In genomic region chr2L:3888754-3889603, dm6 we compare ENCODE assay signal across 1 fruit fly cellular context.
TF ChIP-seq lines count a peak whose summit lies in the region.

No protein-coding gene starts in this region.

TF ChIP-seq in whole organism, embryonic, 481 proteins besides CTCF, POLR2A, EP300 and RAD21 (continued from another document and continues in another):
- TF ChIP-seq CG10147 (GFP tag; optimal IDR thresholded peaks at IDR 0.05; lab: Kevin White, UChicago) (peak; percentile 29), toy (GFP tag; IDR thresholded peaks at IDR 0.05; lab: Robert Waterston, UW) (no peak), NfI (GFP tag; optimal IDR thresholded peaks at IDR 0.05; lab: Kevin White, UChicago) (peak; percentile 48), lola (GFP tag; optimal IDR thresholded peaks at IDR 0.05; lab: Kevin White, UChicago) (peak in 1 of 3 experiments; percentile 61), CG9727 (GFP tag; optimal IDR thresholded peaks at IDR 0.05; lab: Kevin White, UChicago) (peak; percentile 34), pfk (GFP tag; optimal IDR thresholded peaks at IDR 0.05; lab: Kevin White, UChicago) (no peak), dmrt11E (tag; optimal IDR thresholded peaks at IDR 0.05; lab: Kevin White, UChicago) (peak; percentile 71), gfzf (GFP tag; optimal IDR thresholded peaks at IDR 0.05; lab: Kevin White, UChicago) (no peak), Spps (tag; optimal IDR thresholded peaks at IDR 0.05; lab: Kevin White, UChicago) (no peak), her (GFP tag; optimal IDR thresholded peaks at IDR 0.05; lab: Kevin White, UChicago) (no peak), ci (GFP tag; IDR thresholded peaks at IDR 0.05; lab: Robert Waterston, UW) (0 out of 3 replicates have a peak, but pooled peaks have one; percentile 12), Lpt (GFP tag; optimal IDR thresholded peaks at IDR 0.05; lab: Kevin White, UChicago) (no peak), Ssrp (tag; optimal IDR thresholded peaks at IDR 0.05; lab: Kevin White, UChicago) (peak; percentile 79), chm (GFP tag; IDR thresholded peaks at IDR 0.05; lab: Robert Waterston, UW) (no peak), az2 (GFP tag; optimal IDR thresholded peaks at IDR 0.05; lab: Kevin White, UChicago) (peak; percentile 51), CG6272 (GFP tag; IDR thresholded peaks at IDR 0.05; lab: Robert Waterston, UW) (no peak), stc (GFP tag; IDR thresholded peaks at IDR 0.05; lab: Robert Waterston, UW) (0 out of 2 replicates have a peak, but pooled peaks have one; percentile 30), eve (GFP tag; optimal IDR thresholded peaks at IDR 0.05; lab: Kevin White, UChicago) (peak in 1 of 2 experiments; percentile 58), CG9817 (tag; optimal IDR thresholded peaks at IDR 0.05; lab: Kevin White, UChicago) (peak; percentile 33), CG30020 (tag; optimal IDR thresholded peaks at IDR 0.05; lab: Kevin White, UChicago) (no peak), btn (GFP tag; optimal IDR thresholded peaks at IDR 0.05; lab: Kevin White, UChicago) (no peak), Hmx (GFP tag; optimal IDR thresholded peaks at IDR 0.05; lab: Kevin White, UChicago) (no peak), Optix (GFP tag; IDR thresholded peaks at IDR 0.05; lab: Robert Waterston, UW) (no peak), Meics (GFP tag; optimal IDR thresholded peaks at IDR 0.05; lab: Kevin White, UChicago) (peak; percentile 50), Antp (GFP tag; optimal IDR thresholded peaks at IDR 0.05; lab: Kevin White, UChicago) (no peak), Tbp (GFP tag; optimal IDR thresholded peaks at IDR 0.05; lab: Kevin White, UChicago) (no peak), slbo (GFP tag; IDR thresholded peaks at IDR 0.05; lab: Robert Waterston, UW) (peak; percentile 30; the same call in 1 of the 2 replicates), CG32532 (GFP tag; IDR thresholded peaks at IDR 0.05; lab: Robert Waterston, UW) (peak; percentile 41; the same call in 1 of the 2 replicates), CG11560 (tag; IDR thresholded peaks at IDR 0.05; lab: Robert Waterston, UW) (peak; percentile 55; the same call in 2 of the 3 replicates), CG9215 (GFP tag; IDR thresholded peaks at IDR 0.05; lab: Robert Waterston, UW) (no peak; the same call in 1 of the 2 replicates), unpg (GFP tag; optimal IDR thresholded peaks at IDR 0.05; lab: Kevin White, UChicago) (peak; percentile 48), CG4328 (GFP tag; optimal IDR thresholded peaks at IDR 0.05; lab: Kevin White, UChicago) (peak; percentile 33), HLH54F (GFP tag; optimal IDR thresholded peaks at IDR 0.05; lab: Kevin White, UChicago) (no peak), Trl (optimal IDR thresholded peaks at IDR 0.05; lab: Kevin White, UChicago) (peak; percentile 61 to 64), Trl (GFP tag; optimal IDR thresholded peaks at IDR 0.05; lab: Kevin White, UChicago) (no peak), Fer2 (tag; optimal IDR thresholded peaks at IDR 0.05; lab: Kevin White, UChicago) (no peak), dmrt99B (tag; optimal IDR thresholded peaks at IDR 0.05; lab: Kevin White, UChicago) (peak; percentile 71), Neu2 (GFP tag; optimal IDR thresholded peaks at IDR 0.05; lab: Kevin White, UChicago; ENCODE audit: borderline replicate concordance) (no peak), ERR (GFP tag; optimal IDR thresholded peaks at IDR 0.05; lab: Kevin White, UChicago) (no peak), CG2875 (GFP tag; optimal IDR thresholded peaks at IDR 0.05; lab: Kevin White, UChicago) (peak; percentile 36), bowl (GFP tag; IDR thresholded peaks at IDR 0.05; lab: Robert Waterston, UW) (no peak), Sry-δ (GFP tag; optimal IDR thresholded peaks at IDR 0.05; lab: Kevin White, UChicago) (no peak), sc (optimal IDR thresholded peaks at IDR 0.05; lab: Kevin White, UChicago) (no peak), sc (GFP tag; optimal IDR thresholded peaks at IDR 0.05; lab: Kevin White, UChicago) (peak; percentile 57), lilli (GFP tag; optimal IDR thresholded peaks at IDR 0.05; lab: Kevin White, UChicago) (peak; percentile 4), kni (GFP tag; optimal IDR thresholded peaks at IDR 0.05; lab: Kevin White, UChicago) (peak; percentile 89), Hr3 (GFP tag; optimal IDR thresholded peaks at IDR 0.05; lab: Kevin White, UChicago) (peak; percentile 66), CG11504 (tag; optimal IDR thresholded peaks at IDR 0.05; lab: Kevin White, UChicago) (peak; percentile 77), CG12299 (tag; optimal IDR thresholded peaks at IDR 0.05; lab: Kevin White, UChicago) (no peak), CG11093 (GFP tag; IDR thresholded peaks at IDR 0.05; lab: Robert Waterston, UW) (no peak), CG17186 (GFP tag; optimal IDR thresholded peaks at IDR 0.05; lab: Kevin White, UChicago) (no peak), CG14014 (GFP tag; IDR thresholded peaks at IDR 0.05; lab: Robert Waterston, UW) (peak; percentile 60), ind (GFP tag; optimal IDR thresholded peaks at IDR 0.05; lab: Kevin White, UChicago) (peak; percentile 34), CG14050 (GFP tag; IDR thresholded peaks at IDR 0.05; lab: Robert Waterston, UW) (peak; percentile 36; the same call in 2 of the 3 replicates), Oli (tag; optimal IDR thresholded peaks at IDR 0.05; lab: Kevin White, UChicago) (peak; percentile 71), HLH3B (GFP tag; IDR thresholded peaks at IDR 0.05; lab: Robert Waterston, UW) (0 out of 2 replicates have a peak, but pooled peaks have one; percentile 20), chn (GFP tag; optimal IDR thresholded peaks at IDR 0.05; lab: Kevin White, UChicago) (no peak), CG7372 (GFP tag; IDR thresholded peaks at IDR 0.05; lab: Robert Waterston, UW) (0 out of 2 replicates have a peak, but pooled peaks have one; percentile 6), gem (tag; optimal IDR thresholded peaks at IDR 0.05; lab: Kevin White, UChicago) (peak; percentile 85), Hmr (GFP tag; optimal IDR thresholded peaks at IDR 0.05; lab: Kevin White, UChicago) (peak; percentile 61), Med (GFP tag; lab: Kevin White, UChicago) (peak; percentile 73), grau (tag; optimal IDR thresholded peaks at IDR 0.05; lab: Kevin White, UChicago) (peak; percentile 62), CG16779 (GFP tag; IDR thresholded peaks at IDR 0.05; lab: Robert Waterston, UW) (no peak), lbe (GFP tag; optimal IDR thresholded peaks at IDR 0.05; lab: Kevin White, UChicago) (no peak), cwo (GFP tag; optimal IDR thresholded peaks at IDR 0.05; lab: Kevin White, UChicago) (peak; percentile 60), H15 (GFP tag; IDR thresholded peaks at IDR 0.05; lab: Robert Waterston, UW) (0 out of 3 replicates have a peak, but pooled peaks have one; percentile 19), tap (tag; optimal IDR thresholded peaks at IDR 0.05; lab: Kevin White, UChicago) (peak; percentile 13), CG9932 (GFP tag; IDR thresholded peaks at IDR 0.05; lab: Robert Waterston, UW) (peak; percentile 58; the same call in 1 of the 2 replicates), CG11456 (GFP tag; IDR thresholded peaks at IDR 0.05; lab: Robert Waterston, UW) (0 out of 3 replicates have a peak, but pooled peaks have one; percentile 55), CG11247 (GFP tag; IDR thresholded peaks at IDR 0.05; lab: Robert Waterston, UW) (peak; percentile 35; the same call in 1 of the 2 replicates), CG11398 (GFP tag; optimal IDR thresholded peaks at IDR 0.05; lab: Kevin White, UChicago) (no peak), al (GFP tag; IDR thresholded peaks at IDR 0.05; lab: Robert Waterston, UW) (peak; percentile 28; the same call in 1 of the 2 replicates), gcm (GFP tag; optimal IDR thresholded peaks at IDR 0.05; lab: Kevin White, UChicago) (peak; percentile 35), CG15479 (GFP tag; optimal IDR thresholded peaks at IDR 0.05; lab: Kevin White, UChicago) (no peak), dimm (GFP tag; IDR thresholded peaks at IDR 0.05; lab: Robert Waterston, UW) (no peak), CG12942 (GFP tag; optimal IDR thresholded peaks at IDR 0.05; lab: Kevin White, UChicago) (no peak), CG17328 (GFP tag; IDR thresholded peaks at IDR 0.05; lab: Robert Waterston, UW) (peak; percentile 52), pan (optimal IDR thresholded peaks at IDR 0.05; lab: Kevin White, UChicago) (no peak), pan (GFP tag; optimal IDR thresholded peaks at IDR 0.05 in 1 of 2, IDR thresholded peaks at IDR 0.05 in 1 of 2) (peak in 1 of 2 experiments; percentile 42), pros (GFP tag; optimal IDR thresholded peaks at IDR 0.05; lab: Kevin White, UChicago) (peak; percentile 3), row (GFP tag; IDR thresholded peaks at IDR 0.05; lab: Robert Waterston, UW) (peak; percentile 78), CG8388 (GFP tag; optimal IDR thresholded peaks at IDR 0.05; lab: Kevin White, UChicago) (peak; percentile 53), Eip74EF (GFP tag; optimal IDR thresholded peaks at IDR 0.05; lab: Kevin White, UChicago) (peak in 1 of 2 experiments; percentile 17), dati (GFP tag; IDR thresholded peaks at IDR 0.05; lab: Robert Waterston, UW) (no peak), D19B (GFP tag; optimal IDR thresholded peaks at IDR 0.05; lab: Kevin White, UChicago) (peak; percentile 91), CG10462 (GFP tag; optimal IDR thresholded peaks at IDR 0.05; lab: Kevin White, UChicago) (peak; percentile 66), croc (GFP tag; conservative IDR thresholded peaks at IDR 0.05; lab: Robert Waterston, UW) (peak; percentile 47; the same call in 2 of the 3 replicates), CG34224 (GFP tag; IDR thresholded peaks at IDR 0.05; lab: Robert Waterston, UW; ENCODE audit: partially characterized antibody) (no peak), vnd (GFP tag; IDR thresholded peaks at IDR 0.05; lab: Robert Waterston, UW; ENCODE audit: partially characterized antibody) (no peak), CG10979 (tag; optimal IDR thresholded peaks at IDR 0.05; lab: Kevin White, UChicago) (peak; percentile 67), CG7839 (tag; optimal IDR thresholded peaks at IDR 0.05; lab: Kevin White, UChicago) (peak; percentile 71), gt (GFP tag; IDR thresholded peaks at IDR 0.05; lab: Robert Waterston, UW) (no peak), MESR4 (GFP tag; optimal IDR thresholded peaks at IDR 0.05; lab: Kevin White, UChicago) (no peak), CG12104 (GFP tag; optimal IDR thresholded peaks at IDR 0.05; lab: Kevin White, UChicago) (peak; percentile 43), CG18011 (GFP tag; optimal IDR thresholded peaks at IDR 0.05; lab: Kevin White, UChicago) (peak; percentile 12), sim (GFP tag; IDR thresholded peaks at IDR 0.05; lab: Robert Waterston, UW) (no peak), CG2120 (GFP tag; optimal IDR thresholded peaks at IDR 0.05; lab: Kevin White, UChicago) (peak; percentile 49), CG13123 (GFP tag; optimal IDR thresholded peaks at IDR 0.05; lab: Kevin White, UChicago) (peak; percentile 62), Myb (GFP tag; optimal IDR thresholded peaks at IDR 0.05; lab: Kevin White, UChicago) (no peak), odd (GFP tag; optimal IDR thresholded peaks at IDR 0.05; lab: Kevin White, UChicago) (no peak), tio (GFP tag; optimal IDR thresholded peaks at IDR 0.05; lab: Kevin White, UChicago) (peak; percentile 73), scrt (GFP tag; optimal IDR thresholded peaks at IDR 0.05; lab: Kevin White, UChicago) (peak; percentile 12), NFAT (GFP tag; IDR thresholded peaks at IDR 0.05; lab: Robert Waterston, UW) (no peak; the same call in 1 of the 2 replicates), CG18619 (GFP tag; optimal IDR thresholded peaks at IDR 0.05; lab: Kevin White, UChicago) (peak; percentile 50), CG2116 (GFP tag; optimal IDR thresholded peaks at IDR 0.05; lab: Kevin White, UChicago) (peak; percentile 5), repo (GFP tag; optimal IDR thresholded peaks at IDR 0.05; lab: Kevin White, UChicago) (no peak), CG7987 (GFP tag; optimal IDR thresholded peaks at IDR 0.05; lab: Kevin White, UChicago) (no peak), trem (tag; optimal IDR thresholded peaks at IDR 0.05; lab: Kevin White, UChicago) (no peak), Bdp1 (GFP tag; optimal IDR thresholded peaks at IDR 0.05; lab: Kevin White, UChicago) (no peak), org-1 (GFP tag; optimal IDR thresholded peaks at IDR 0.05; lab: Kevin White, UChicago) (peak; percentile 34), pum (GFP tag; optimal IDR thresholded peaks at IDR 0.05; lab: Kevin White, UChicago) (no peak), Chrac-16 (GFP tag; optimal IDR thresholded peaks at IDR 0.05; lab: Kevin White, UChicago) (peak; percentile 54), psq (GFP tag; optimal IDR thresholded peaks at IDR 0.05; lab: Kevin White, UChicago) (peak; percentile 18), CG15696 (tag; optimal IDR thresholded peaks at IDR 0.05; lab: Kevin White, UChicago) (peak; percentile 23), Nf-YC (tag; optimal IDR thresholded peaks at IDR 0.05; lab: Kevin White, UChicago) (peak; percentile 16), CG14441 (GFP tag; IDR thresholded peaks at IDR 0.05; lab: Robert Waterston, UW) (peak; percentile 51; the same call in 1 of the 2 replicates), D19A (tag; optimal IDR thresholded peaks at IDR 0.05; lab: Kevin White, UChicago) (peak; percentile 35), CG12391 (tag; optimal IDR thresholded peaks at IDR 0.05; lab: Kevin White, UChicago) (peak; percentile 73), CG10209 (GFP tag; optimal IDR thresholded peaks at IDR 0.05; lab: Kevin White, UChicago) (peak; percentile 61), Sox100B (GFP tag; optimal IDR thresholded peaks at IDR 0.05; lab: Kevin White, UChicago) (peak; percentile 74), CG1529 (GFP tag; optimal IDR thresholded peaks at IDR 0.05; lab: Kevin White, UChicago) (peak; percentile 43), CG3407 (GFP tag; optimal IDR thresholded peaks at IDR 0.05; lab: Kevin White, UChicago) (peak; percentile 37), amos (GFP tag; IDR thresholded peaks at IDR 0.05; lab: Robert Waterston, UW; ENCODE audit: partially characterized antibody) (no peak), cato (GFP tag; optimal IDR thresholded peaks at IDR 0.05; lab: Kevin White, UChicago; ENCODE audit: borderline replicate concordance) (peak; percentile 50), E2f2 (GFP tag; IDR thresholded peaks at IDR 0.05; lab: Robert Waterston, UW) (peak; percentile 23; the same call in 1 of the 2 replicates), PHDP (tag; optimal IDR thresholded peaks at IDR 0.05; lab: Kevin White, UChicago) (peak; percentile 60), fd64A (GFP tag; optimal IDR thresholded peaks at IDR 0.05; lab: Kevin White, UChicago) (no peak), CG17612 (GFP tag; IDR thresholded peaks at IDR 0.05; lab: Robert Waterston, UW) (no peak), Lhr (GFP tag; optimal IDR thresholded peaks at IDR 0.05; lab: Kevin White, UChicago) (peak; percentile 32), CG7786 (GFP tag; optimal IDR thresholded peaks at IDR 0.05; lab: Kevin White, UChicago) (no peak)
